Worm (Caenorhabditis elegans) whole organism, late embryonic: Measurements from ENCODE around the gene nstp-8.

Source experiments
- F13H6.1 ChIP-seq: sonication (generic microtip); optimal IDR thresholded peaks from 2 replicates; lab custom pipeline; 2016; ENCODE audit warnings: missing genetic modification characterization, missing compliant biosample characterization
- K09A11.1 ChIP-seq: sonication (generic microtip); optimal IDR thresholded peaks from 2 replicates; lab custom pipeline; 2017; ENCODE audit warnings: antibody characterized with exemption, mild to moderate bottlenecking, missing genetic modification characterization, missing compliant biosample characterization; ENCODE audit not compliant: insufficient read depth
- T23F11.4 ChIP-seq: fragments of 200-800 bp; sonication (Bioruptor generic); optimal IDR thresholded peaks from 2 replicates; lab custom pipeline; 2018; ENCODE audit warnings: mild to moderate bottlenecking, missing genetic modification characterization, missing compliant biosample characterization
- ahr-1 ChIP-seq: sonication (generic microtip); optimal IDR thresholded peaks from 2 replicates; lab custom pipeline; 2016; ENCODE audit warnings: missing genetic modification characterization, missing compliant biosample characterization
- ceh-14 ChIP-seq: sonication (generic microtip); optimal IDR thresholded peaks from 2 replicates; lab custom pipeline; 2016; ENCODE audit warnings: missing genotype, missing genetic modification characterization, missing compliant biosample characterization
- ceh-18 ChIP-seq: sonication (generic microtip); optimal IDR thresholded peaks from 2 replicates; lab custom pipeline; 2016; ENCODE audit warnings: missing genetic modification characterization, missing compliant biosample characterization
- ceh-2 ChIP-seq: sonication (generic microtip); optimal IDR thresholded peaks from 2 replicates; lab custom pipeline; 2016; ENCODE audit warnings: missing genotype, missing genetic modification characterization, missing compliant biosample characterization
- ceh-22 ChIP-seq: sonication (generic microtip); optimal IDR thresholded peaks from 2 replicates; lab custom pipeline; 2017; ENCODE audit warnings: missing biosample characterization, missing genetic modification characterization
- ceh-30 ChIP-seq: fragments of 150-350 bp; optimal IDR thresholded peaks from 2 replicates; lab custom pipeline; 2014; ENCODE audit warnings: missing biosample characterization, missing genetic modification characterization
- ceh-48 ChIP-seq: sonication (generic microtip); optimal IDR thresholded peaks from 2 replicates; lab custom pipeline; 2016; ENCODE audit warnings: missing genetic modification characterization, inconsistent platforms, missing compliant biosample characterization
- ceh-6 ChIP-seq: fragments of 200-800 bp; sonication (Bioruptor generic); optimal IDR thresholded peaks from 2 replicates; lab custom pipeline; 2018; ENCODE audit warnings: mild to moderate bottlenecking, missing genetic modification characterization, missing compliant biosample characterization
- che-1 ChIP-seq: sonication (generic microtip); optimal IDR thresholded peaks from 2 replicates; lab custom pipeline; 2016; ENCODE audit warnings: mild to moderate bottlenecking, missing genetic modification characterization, missing compliant biosample characterization
- elt-2 ChIP-seq: sonication (generic microtip); optimal IDR thresholded peaks from 2 replicates; lab custom pipeline; 2016; ENCODE audit warnings: missing genetic modification reagents, missing genetic modification characterization, missing compliant biosample characterization
- elt-4 ChIP-seq: sonication (generic microtip); optimal IDR thresholded peaks from 2 replicates; lab custom pipeline; 2016; ENCODE audit warnings: missing genetic modification characterization, missing compliant biosample characterization
- ets-4 ChIP-seq: sonication (generic microtip); optimal IDR thresholded peaks from 2 replicates; lab custom pipeline; 2016; ENCODE audit warnings: missing genetic modification characterization, missing compliant biosample characterization
- fax-1 ChIP-seq: sonication (generic microtip); optimal IDR thresholded peaks from 2 replicates; lab custom pipeline; 2016; ENCODE audit warnings: missing genotype, missing genetic modification characterization, missing compliant biosample characterization
- fkh-10 ChIP-seq: fragments of 150-350 bp; optimal IDR thresholded peaks from 2 replicates; lab custom pipeline; 2014; ENCODE audit warnings: missing biosample characterization, missing genetic modification reagents, missing genetic modification characterization
- hlh-15 ChIP-seq: sonication (generic microtip); optimal IDR thresholded peaks from 2 replicates; lab custom pipeline; 2016; ENCODE audit warnings: missing genetic modification characterization, missing compliant biosample characterization
- hlh-6 ChIP-seq: sonication (generic microtip); optimal IDR thresholded peaks from 2 replicates; lab custom pipeline; 2016; ENCODE audit warnings: missing genotype, missing genetic modification characterization, missing compliant biosample characterization
- hlh-8 ChIP-seq: sonication (generic microtip); optimal IDR thresholded peaks from 2 replicates; lab custom pipeline; 2016; ENCODE audit warnings: missing genotype, missing genetic modification characterization, missing compliant biosample characterization
- lim-6 ChIP-seq: sonication (generic microtip); optimal IDR thresholded peaks from 2 replicates; lab custom pipeline; 2016; ENCODE audit warnings: missing genetic modification characterization, missing compliant biosample characterization
- lin-11 ChIP-seq: fragments of 200-800 bp; sonication (Bioruptor generic); optimal IDR thresholded peaks from 2 replicates; lab custom pipeline; 2018; ENCODE audit warnings: mild to moderate bottlenecking, missing genetic modification characterization, missing compliant biosample characterization
- madf-2 ChIP-seq: sonication (generic microtip); optimal IDR thresholded peaks from 2 replicates; lab custom pipeline; 2017; ENCODE audit warnings: missing genetic modification characterization, missing compliant biosample characterization
- mec-3 ChIP-seq: sonication (generic microtip); optimal IDR thresholded peaks from 2 replicates; lab custom pipeline; 2016; ENCODE audit warnings: borderline replicate concordance, missing genetic modification characterization, missing compliant biosample characterization
- nfya-1 ChIP-seq: sonication (generic microtip); optimal IDR thresholded peaks from 2 replicates; lab custom pipeline; 2017; ENCODE audit warnings: missing genetic modification characterization, mild to moderate bottlenecking, missing compliant biosample characterization, antibody characterized with exemption, moderate library complexity
- pag-3 ChIP-seq: sonication (generic microtip); optimal IDR thresholded peaks from 2 replicates; lab custom pipeline; 2016; ENCODE audit warnings: missing compliant biosample characterization, missing genetic modification characterization, borderline replicate concordance
- pha-4 ChIP-seq: fragments of 150-350 bp; optimal IDR thresholded peaks from 2 replicates; lab custom pipeline; 2018; ENCODE audit warnings: missing biosample characterization, missing genetic modification reagents, missing genetic modification characterization
- pros-1 ChIP-seq: fragments of 150-350 bp; optimal IDR thresholded peaks from 2 replicates; lab custom pipeline; 2014; ENCODE audit warnings: missing biosample characterization, missing genetic modification reagents, missing genetic modification characterization
- ref-2 ChIP-seq: sonication (generic microtip); optimal IDR thresholded peaks from 2 replicates; lab custom pipeline; 2016; ENCODE audit warnings: missing genetic modification characterization, missing compliant biosample characterization
- sdc-2 ChIP-seq: sonication (generic microtip); optimal IDR thresholded peaks from 2 replicates; lab custom pipeline; 2016; ENCODE audit warnings: missing genotype, missing genetic modification characterization, missing compliant biosample characterization
- sox-4 ChIP-seq: sonication (generic microtip); optimal IDR thresholded peaks from 2 replicates; lab custom pipeline; 2017; ENCODE audit warnings: mild to moderate bottlenecking, missing genetic modification characterization, inconsistent platforms, missing compliant biosample characterization
- syd-9 ChIP-seq: sonication (generic microtip); optimal IDR thresholded peaks from 2 replicates; lab custom pipeline; 2016; ENCODE audit warnings: mild to moderate bottlenecking, missing genetic modification characterization, moderate library complexity, missing compliant biosample characterization
- tbx-2 ChIP-seq: sonication (generic microtip); optimal IDR thresholded peaks from 2 replicates; lab custom pipeline; 2016; ENCODE audit warnings: missing genetic modification characterization, missing compliant biosample characterization
- ttx-3 ChIP-seq: sonication (generic microtip); optimal IDR thresholded peaks from 2 replicates; lab custom pipeline; 2016; ENCODE audit warnings: missing genetic modification reagents, missing genetic modification characterization, missing compliant biosample characterization
- unc-3 ChIP-seq, 2 experiments: fragments of 200-800 bp in 1 of 2; sonication (Bioruptor generic) in 1 of 2; sonication (generic microtip) in 1 of 2; conservative IDR thresholded peaks in 1 of 2; optimal IDR thresholded peaks in 1 of 2; 2 replicates each; pipeline versions ENCODE4 v1.3.6 to Lab custom; 2016 to 2022; ENCODE audit warnings: missing compliant biosample characterization in 2 of 2, missing genetic modification characterization in 2 of 2, missing genetic modification reagents in 1 of 2
- unc-55 ChIP-seq: sonication (generic microtip); optimal IDR thresholded peaks from 2 replicates; lab custom pipeline; 2017; ENCODE audit warnings: missing biosample characterization, missing genetic modification reagents, missing genetic modification characterization
- unc-86 ChIP-seq: sonication (generic microtip); optimal IDR thresholded peaks from 2 replicates; lab custom pipeline; 2016; ENCODE audit warnings: missing genetic modification characterization, missing compliant biosample characterization
- ztf-16 ChIP-seq: sonication (generic microtip); optimal IDR thresholded peaks from 2 replicates; lab custom pipeline; 2017; ENCODE audit warnings: missing genetic modification characterization, missing compliant biosample characterization

The nstp-8 gene

DNA sequence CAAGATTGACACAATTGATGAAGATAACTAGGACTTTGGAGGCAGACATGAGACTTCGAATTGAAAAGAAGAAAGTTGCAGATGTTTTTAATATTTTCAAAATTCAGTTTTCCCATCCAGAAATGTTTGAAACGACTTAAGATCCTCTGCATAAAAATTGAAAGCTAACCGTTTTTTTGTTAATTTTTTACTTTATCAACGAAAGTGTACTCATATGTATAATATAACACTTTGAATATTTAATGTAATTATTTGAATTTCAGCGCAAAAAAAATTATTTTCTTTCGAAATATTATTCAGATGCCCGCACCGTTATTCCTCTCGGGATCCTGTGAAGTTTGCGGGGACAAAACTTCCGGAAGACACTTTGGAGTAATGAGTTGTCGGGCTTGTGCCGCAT, 11.5 kb downstream of the nstp-8 start, which contains the start of gene nhr-18:
Gene nhr-18 (plus strand): TSS at position 301 of the 400 bp plus-strand sequence.
- no peak for TF ChIP-seq elt-4 (tag; lab: Kevin White, UChicago)
- TF ChIP-seq hlh-15 (tag; lab: Kevin White, UChicago): no peak
- no peak for TF ChIP-seq ahr-1
- no peak for TF ChIP-seq ceh-6 (GFP tag; lab: Kevin White, UChicago)
- no peak for TF ChIP-seq elt-2 (tag; lab: Kevin White, UChicago)
- TF ChIP-seq ceh-30: no peak
- no peak for TF ChIP-seq ets-4
- no peak for TF ChIP-seq ceh-22 (tag; lab: Kevin White, UChicago)
- TF ChIP-seq F13H6.1 (tag; lab: Kevin White, UChicago): no peak
- TF ChIP-seq sdc-2: no peak
- no peak for TF ChIP-seq ceh-18 (tag; lab: Kevin White, UChicago)
- TF ChIP-seq, all 69 proteins: peak for 0

DNA sequence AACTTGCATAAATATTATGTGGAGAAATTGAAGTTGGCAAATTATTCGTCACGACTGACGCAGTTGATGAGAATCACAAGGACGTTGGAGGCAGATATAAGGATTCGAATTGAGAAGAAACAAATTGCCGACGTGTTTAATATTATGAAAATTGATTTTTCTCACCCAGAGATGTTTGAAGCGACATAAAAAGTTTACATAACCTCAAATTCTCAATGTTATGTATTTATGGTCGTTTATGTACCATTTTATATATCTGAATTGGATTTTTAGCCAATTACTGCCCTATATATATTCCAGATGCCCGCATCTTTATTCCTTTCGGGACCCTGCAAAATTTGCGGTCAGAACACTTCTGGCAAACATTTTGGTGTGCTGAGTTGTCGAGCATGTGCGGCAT, 13.3 kb downstream of the nstp-8 start, which contains the start of gene nhr-126:
Gene nhr-126 (plus strand): TSS at position 301 of the 400 bp plus-strand sequence.
- TF ChIP-seq syd-9 (tag; lab: Kevin White, UChicago): no peak
- TF ChIP-seq ceh-48: no peak
- no peak for TF ChIP-seq nfya-1 (tag; lab: Kevin White, UChicago)

- no peak for TF ChIP-seq ttx-3 (tag; lab: Kevin White, UChicago)
- no peak for TF ChIP-seq pha-4 (tag; lab: Kevin White, UChicago)
- TF ChIP-seq T23F11.4: no peak
- TF ChIP-seq hlh-15 (tag; lab: Kevin White, UChicago): no peak
- no peak for TF ChIP-seq lin-11 (tag; lab: Kevin White, UChicago)
- no peak for TF ChIP-seq fax-1 (tag; lab: Kevin White, UChicago)
- TF ChIP-seq hlh-8 (tag; lab: Kevin White, UChicago): no peak
- TF ChIP-seq K09A11.1: no peak
- TF ChIP-seq ceh-2 (tag; lab: Kevin White, UChicago): no peak
- no peak for TF ChIP-seq nfya-1 (tag; lab: Kevin White, UChicago)
- TF ChIP-seq, all 69 proteins: peak for 0
Measured at ce11 chrV:2230912-2231311, 15.5 kb downstream of the nstp-8 start, which contains the start of gene nhr-134. TSS of gene nhr-134 (plus strand) at chrV:2231223.

DNA sequence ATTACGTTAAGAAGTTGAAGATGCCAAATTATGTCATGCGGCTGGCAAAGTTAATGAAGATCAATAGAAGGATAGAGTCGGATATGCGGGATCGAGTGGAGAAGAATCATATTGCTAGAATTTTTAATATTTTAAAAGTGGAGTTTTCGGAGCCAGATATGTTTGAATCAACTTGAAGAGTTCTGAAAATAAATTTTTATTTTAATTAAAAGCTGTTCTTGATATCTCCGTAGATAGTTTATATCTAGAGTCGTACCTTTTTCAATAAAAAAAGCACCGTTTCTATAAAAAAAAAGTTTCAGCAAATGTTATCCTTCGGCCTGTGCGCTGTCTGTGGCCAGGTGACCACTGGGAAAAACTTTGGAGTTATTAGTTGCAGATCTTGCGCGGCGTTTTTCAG, 17.7 kb downstream of the nstp-8 start, which contains the start of gene nhr-96:
Gene nhr-96 (plus strand): TSS at position 301 of the 400 bp plus-strand sequence.
- no peak for TF ChIP-seq fax-1 (tag; lab: Kevin White, UChicago)
- TF ChIP-seq che-1: no peak
- TF ChIP-seq tbx-2 (tag; lab: Kevin White, UChicago): no peak
- TF ChIP-seq hlh-15 (tag; lab: Kevin White, UChicago): no peak
- TF ChIP-seq sox-4 (tag; lab: Kevin White, UChicago): no peak

DNA sequence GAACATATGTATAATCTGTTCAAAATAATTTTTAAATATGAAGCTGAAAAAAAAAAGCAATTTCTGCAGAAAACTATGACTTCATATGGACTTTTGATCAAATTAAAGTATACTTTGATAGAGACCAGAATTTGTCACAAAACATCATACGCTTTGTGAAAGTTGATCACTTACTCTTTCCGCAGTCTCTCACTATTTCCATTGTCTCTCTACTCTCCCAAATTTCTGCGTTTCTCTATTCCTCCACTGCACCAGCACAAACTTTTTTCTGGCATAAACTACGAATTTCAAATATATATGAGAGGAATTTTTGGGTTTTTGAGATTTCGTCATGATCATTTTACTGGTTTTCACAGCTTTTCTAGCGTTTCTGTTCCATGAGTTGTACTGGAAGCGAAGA, 20.4 kb downstream of the nstp-8 start, which contains the start of gene cyp-33C4:
Gene cyp-33C4 (plus strand): TSS at position 293 of the 400 bp plus-strand sequence.
- no peak for TF ChIP-seq ztf-16 (tag; lab: Kevin White, UChicago)
- no peak for TF ChIP-seq pag-3 (tag; lab: Kevin White, UChicago)
- no peak for TF ChIP-seq F13H6.1 (tag; lab: Kevin White, UChicago)
- no peak for TF ChIP-seq pros-1
- TF ChIP-seq sox-4 (tag; lab: Kevin White, UChicago): no peak
- no peak for TF ChIP-seq nfya-1 (tag; lab: Kevin White, UChicago)
- no peak for TF ChIP-seq che-1
- TF ChIP-seq fkh-10: no peak
- TF ChIP-seq unc-86 (tag; lab: Kevin White, UChicago): no peak
- no peak for TF ChIP-seq madf-2 (tag; lab: Kevin White, UChicago)
- TF ChIP-seq lin-11 (tag; lab: Kevin White, UChicago): no peak

ce11 chrV:2238012-2238411, 22.6 kb downstream of the nstp-8 start:
- TF ChIP-seq ref-2 (tag; lab: Kevin White, UChicago) (no peak), syd-9 (tag; lab: Kevin White, UChicago) (no peak), ceh-18 (tag; lab: Kevin White, UChicago) (no peak), unc-55 (GFP tag; lab: Kevin White, UChicago) (no peak), hlh-6 (tag; lab: Kevin White, UChicago) (no peak), elt-4 (tag; lab: Kevin White, UChicago) (no peak), fax-1 (tag; lab: Kevin White, UChicago) (no peak), nfya-1 (tag; lab: Kevin White, UChicago) (no peak), mec-3 (no peak), lim-6 (no peak), tbx-2 (tag; lab: Kevin White, UChicago) (no peak), F13H6.1 (tag; lab: Kevin White, UChicago) (no peak), ceh-14 (tag; lab: Kevin White, UChicago) (no peak), unc-3 (GFP tag; conservative IDR thresholded peaks at IDR 0.05; lab: Robert Waterston, UW) (no peak), unc-3 (tag; optimal IDR thresholded peaks at IDR 0.05; lab: Kevin White, UChicago) (no peak), sox-4 (tag; lab: Kevin White, UChicago) (no peak)
